Fruit fly (Drosophila melanogaster): Measurements from ENCODE around the gene Cpr62Bb.
A peak's percentile ranks its signal among the peaks of the same experiment; 100 is the strongest.

Gene Cpr62Bb

DNA sequence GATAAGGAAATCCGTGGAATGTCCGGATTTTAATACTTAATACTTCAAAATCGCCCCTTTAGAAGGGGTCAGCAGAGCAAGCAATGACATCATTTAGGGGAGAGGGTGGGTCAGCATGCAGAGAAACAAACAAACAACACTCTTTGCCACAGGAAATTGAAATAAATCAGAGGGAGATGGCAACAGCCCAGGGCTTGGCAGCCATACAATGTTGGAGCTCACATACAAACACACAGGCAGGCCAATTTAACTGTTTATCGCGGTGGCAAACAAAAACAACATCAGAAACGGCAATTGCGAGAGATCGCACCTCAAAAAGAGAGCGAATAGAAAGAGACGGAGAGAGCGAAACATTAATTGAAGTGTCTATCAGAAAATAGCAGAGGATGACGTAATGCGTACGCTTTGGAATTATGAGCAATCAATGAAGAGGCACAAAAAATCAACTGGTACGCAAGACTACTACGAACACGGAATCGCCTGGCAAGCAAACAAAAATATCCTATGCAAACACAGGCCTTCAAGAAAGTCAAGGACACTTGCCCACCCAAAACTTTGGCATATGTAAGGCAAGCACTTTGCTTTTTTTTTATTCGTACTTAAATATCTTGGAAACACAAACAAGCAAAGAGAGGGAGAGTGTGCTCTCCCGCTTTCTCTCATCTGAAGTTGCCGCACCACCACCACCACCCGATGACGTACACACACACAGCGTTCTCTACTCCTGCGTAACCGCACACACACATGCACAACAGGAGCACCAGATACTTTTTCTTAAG lies 40.6 kb downstream of the Cpr62Bb start (continued):
- no peak for TF ChIP-seq CG17385 (GFP tag; optimal IDR thresholded peaks at IDR 0.05)
- no peak for TF ChIP-seq Poxn (GFP tag; IDR thresholded peaks at IDR 0.05)
- TF ChIP-seq CG15514 (GFP tag; optimal IDR thresholded peaks at IDR 0.05) = peak; percentile 49
- TF ChIP-seq Jarid2 (GFP tag; optimal IDR thresholded peaks at IDR 0.05) = no peak
- TF ChIP-seq CG12769 (tag; optimal IDR thresholded peaks at IDR 0.05) = no peak
- no peak for TF ChIP-seq sima (GFP tag; optimal IDR thresholded peaks at IDR 0.05)
- TF ChIP-seq fru (optimal IDR thresholded peaks at IDR 0.05) = no peak
- TF ChIP-seq CG1233 (GFP tag; optimal IDR thresholded peaks at IDR 0.05) = peak; percentile 38
- TF ChIP-seq CG8359 (GFP tag; optimal IDR thresholded peaks at IDR 0.05; ENCODE audit: borderline replicate concordance) = no peak
- no peak for TF ChIP-seq Oaz (GFP tag; IDR thresholded peaks at IDR 0.05)
- no peak for TF ChIP-seq pnt (GFP tag; optimal IDR thresholded peaks at IDR 0.05)
- no peak for TF ChIP-seq trem (tag; optimal IDR thresholded peaks at IDR 0.05)
- TF ChIP-seq btn (GFP tag; optimal IDR thresholded peaks at IDR 0.05) = no peak
- TF ChIP-seq nom (GFP tag; optimal IDR thresholded peaks at IDR 0.05) = no peak
- 0 out of 2 replicates have a peak, but pooled peaks have one; percentile 28 for TF ChIP-seq unc-4 (GFP tag; IDR thresholded peaks at IDR 0.05; ENCODE audit: partially characterized antibody)
- TF ChIP-seq Side (GFP tag; optimal IDR thresholded peaks at IDR 0.05) = no peak
- TF ChIP-seq CG10543 (GFP tag; optimal IDR thresholded peaks at IDR 0.05) = peak; percentile 90
- no peak for TF ChIP-seq Max (GFP tag; optimal IDR thresholded peaks at IDR 0.05)
- no peak for TF ChIP-seq br (optimal IDR thresholded peaks at IDR 0.05)
- no peak; the same call in 1 of the 2 replicates for TF ChIP-seq CG13287 (GFP tag; IDR thresholded peaks at IDR 0.05; ENCODE audit: partially characterized antibody)
- TF ChIP-seq ATbp (GFP tag; optimal IDR thresholded peaks at IDR 0.05) = no peak
- TF ChIP-seq ash1 (GFP tag; optimal IDR thresholded peaks at IDR 0.05) = peak; percentile 73
- TF ChIP-seq Dfd (GFP tag; optimal IDR thresholded peaks at IDR 0.05) = no peak
- TF ChIP-seq gcm2 (GFP tag; optimal IDR thresholded peaks at IDR 0.05) = no peak
- TF ChIP-seq nau (GFP tag; optimal IDR thresholded peaks at IDR 0.05) = no peak
- no peak for TF ChIP-seq maf-S (GFP tag; optimal IDR thresholded peaks at IDR 0.05)
- no peak for TF ChIP-seq tap (tag; optimal IDR thresholded peaks at IDR 0.05)
- TF ChIP-seq Atf6 (GFP tag; IDR thresholded peaks at IDR 0.05) = peak; percentile 41; the same call in 1 of the 2 replicates
- TF ChIP-seq toy (GFP tag; IDR thresholded peaks at IDR 0.05) = no peak
- TF ChIP-seq CG9876 (GFP tag; optimal IDR thresholded peaks at IDR 0.05) = no peak
- TF ChIP-seq lov (optimal IDR thresholded peaks at IDR 0.05) = peak; percentile 71
- peak; percentile 54; the same call in 1 of the 3 replicates for TF ChIP-seq lov (GFP tag; IDR thresholded peaks at IDR 0.05)
- TF ChIP-seq Pdp1 (GFP tag; optimal IDR thresholded peaks at IDR 0.05) = peak in 1 of 2 experiments; percentile 99
- peak; percentile 9 for TF ChIP-seq kah (GFP tag; optimal IDR thresholded peaks at IDR 0.05)
- TF ChIP-seq H2.0 (GFP tag; IDR thresholded peaks at IDR 0.05) = peak; percentile 18; the same call in 1 of the 2 replicates
- no peak for TF ChIP-seq inv (GFP tag; IDR thresholded peaks at IDR 0.05; ENCODE audit: partially characterized antibody)
- no peak for TF ChIP-seq wor (GFP tag; IDR thresholded peaks at IDR 0.05)
- TF ChIP-seq pb (GFP tag; optimal IDR thresholded peaks at IDR 0.05) = no peak
- no peak for TF ChIP-seq CG3726 (GFP tag; IDR thresholded peaks at IDR 0.05)
- peak; percentile 61; the same call in 1 of the 2 replicates for TF ChIP-seq sob (GFP tag; IDR thresholded peaks at IDR 0.05)
- TF ChIP-seq CG18262 (tag; optimal IDR thresholded peaks at IDR 0.05) = no peak
- no peak for TF ChIP-seq CG15601 (tag; optimal IDR thresholded peaks at IDR 0.05)
- TF ChIP-seq Ssrp (tag; optimal IDR thresholded peaks at IDR 0.05) = no peak
- TF ChIP-seq CG16815 (GFP tag; optimal IDR thresholded peaks at IDR 0.05) = no peak
- no peak for TF ChIP-seq fu2 (GFP tag; optimal IDR thresholded peaks at IDR 0.05)
- TF ChIP-seq CG32532 (GFP tag; IDR thresholded peaks at IDR 0.05) = peak; percentile 50; the same call in 1 of the 2 replicates
- TF ChIP-seq CG11398 (GFP tag; optimal IDR thresholded peaks at IDR 0.05) = peak; percentile 27
- TF ChIP-seq CoRest (tag; optimal IDR thresholded peaks at IDR 0.05) = no peak
- TF ChIP-seq CG12391 (tag; optimal IDR thresholded peaks at IDR 0.05) = no peak
- TF ChIP-seq CG15696 (tag; optimal IDR thresholded peaks at IDR 0.05) = no peak
